Worm (Caenorhabditis elegans) whole organism, late embryonic: ENCODE results near the gene B0416.5.

Experiments used
- K02D7.2 ChIP-seq: sonication (generic microtip); optimal IDR thresholded peaks from 2 replicates; lab custom pipeline; 2017; ENCODE audit warnings: mild to moderate bottlenecking, missing genetic modification characterization, missing compliant biosample characterization
- ahr-1 ChIP-seq: sonication (generic microtip); optimal IDR thresholded peaks from 2 replicates; lab custom pipeline; 2016; ENCODE audit warnings: missing genetic modification characterization, missing compliant biosample characterization
- ama-1 ChIP-seq: fragments of 150-350 bp; optimal IDR thresholded peaks from 2 replicates; lab custom pipeline; 2014
- ceh-18 ChIP-seq: sonication (generic microtip); optimal IDR thresholded peaks from 2 replicates; lab custom pipeline; 2016; ENCODE audit warnings: missing genetic modification characterization, missing compliant biosample characterization
- ceh-19 ChIP-seq: fragments of 200-800 bp; sonication (Bioruptor generic); optimal IDR thresholded peaks from 2 replicates; lab custom pipeline; 2018; ENCODE audit warnings: mild to moderate bottlenecking, missing genetic modification characterization, missing compliant biosample characterization
- ceh-9 ChIP-seq: sonication (generic microtip); optimal IDR thresholded peaks from 2 replicates; lab custom pipeline; 2016; ENCODE audit warnings: mild to moderate bottlenecking, missing genetic modification characterization, inconsistent platforms, missing compliant biosample characterization
- fkh-10 ChIP-seq: fragments of 150-350 bp; optimal IDR thresholded peaks from 2 replicates; lab custom pipeline; 2014; ENCODE audit warnings: missing biosample characterization, missing genetic modification reagents, missing genetic modification characterization
- gmeb-2 ChIP-seq: sonication (generic microtip); optimal IDR thresholded peaks from 2 replicates; lab custom pipeline; 2016; ENCODE audit warnings: missing genetic modification characterization, inconsistent platforms, missing compliant biosample characterization
- pat-9 ChIP-seq: fragments of 200-800 bp; sonication (Bioruptor generic); optimal IDR thresholded peaks from 2 replicates; lab custom pipeline; 2018; ENCODE audit warnings: mild to moderate bottlenecking, missing genetic modification characterization, moderate library complexity, missing compliant biosample characterization
- pha-4 ChIP-seq: fragments of 150-350 bp; optimal IDR thresholded peaks from 2 replicates; lab custom pipeline; 2018; ENCODE audit warnings: missing biosample characterization, missing genetic modification reagents, missing genetic modification characterization
- unc-3 ChIP-seq, 2 experiments: fragments of 200-800 bp in 1 of 2; sonication (Bioruptor generic) in 1 of 2; sonication (generic microtip) in 1 of 2; conservative IDR thresholded peaks in 1 of 2; optimal IDR thresholded peaks in 1 of 2; 2 replicates each; pipeline versions ENCODE4 v1.3.6 to Lab custom; 2016 to 2022; ENCODE audit warnings: missing compliant biosample characterization in 2 of 2, missing genetic modification characterization in 2 of 2, missing genetic modification reagents in 1 of 2
- unc-86 ChIP-seq: sonication (generic microtip); optimal IDR thresholded peaks from 2 replicates; lab custom pipeline; 2016; ENCODE audit warnings: missing genetic modification characterization, missing compliant biosample characterization
- ztf-16 ChIP-seq: sonication (generic microtip); optimal IDR thresholded peaks from 2 replicates; lab custom pipeline; 2017; ENCODE audit warnings: missing genetic modification characterization, missing compliant biosample characterization

- no peak for TF ChIP-seq unc-3 (GFP tag; conservative IDR thresholded peaks at IDR 0.05; lab: Robert Waterston, UW)
- TF ChIP-seq unc-3 (tag; optimal IDR thresholded peaks at IDR 0.05; lab: Kevin White, UChicago) = no peak
- TF ChIP-seq pha-4 (tag; lab: Kevin White, UChicago) = no peak
- no peak for TF ChIP-seq pat-9 (tag; lab: Kevin White, UChicago)
- no peak for TF ChIP-seq ceh-18 (tag; lab: Kevin White, UChicago)
- TF ChIP-seq ceh-19 = no peak
- TF ChIP-seq ceh-9 = no peak
- no peak for TF ChIP-seq gmeb-2 (tag; lab: Kevin White, UChicago)
- no peak for TF ChIP-seq ztf-16
- no peak for TF ChIP-seq ahr-1 (tag; lab: Kevin White, UChicago)
- no peak for TF ChIP-seq K02D7.2 (tag; lab: Kevin White, UChicago)
- TF ChIP-seq unc-86 (tag; lab: Kevin White, UChicago) = no peak
- no peak for TF ChIP-seq ama-1 (lab: Kevin White, UChicago)
- TF ChIP-seq fkh-10 = no peak
Measured at ce11 chrX:9311225-9311624, 40.6 kb upstream of the B0416.5 start, which contains the start of gene H29C22.1.
